Worm (Caenorhabditis elegans) whole organism, L4 larva: ENCODE data around the gene icd-1.
A peak's percentile ranks its signal among the peaks of the same experiment; 100 is the strongest.

Source experiments
- D1046.2 ChIP-seq: fragments of 200-800 bp; sonication (Bioruptor generic); IDR thresholded peaks from 2 replicates; pipeline ENCODE4 v1.3.6; 2022; ENCODE audit warnings: missing genetic modification characterization, missing compliant biosample characterization
- F37D6.2 ChIP-seq: sonication (generic microtip); optimal IDR thresholded peaks from 2 replicates; lab custom pipeline; 2016; ENCODE audit warnings: mild to moderate bottlenecking, missing genetic modification characterization, missing compliant biosample characterization
- F49E8.2 ChIP-seq: sonication (generic microtip); optimal IDR thresholded peaks from 2 replicates; lab custom pipeline; 2016; ENCODE audit warnings: missing compliant biosample characterization, mild to moderate bottlenecking, missing genetic modification characterization, borderline replicate concordance
- T26A8.4 ChIP-seq: fragments of 200-800 bp; sonication (Bioruptor generic); IDR thresholded peaks from 2 replicates; pipeline ENCODE4 v1.3.6; 2022; ENCODE audit warnings: missing genetic modification characterization, missing compliant biosample characterization
- ama-1 ChIP-seq: fragments of 150-350 bp; optimal IDR thresholded peaks from 2 replicates; lab custom pipeline; 2014; ENCODE audit warnings: inconsistent platforms, mixed read lengths
- ceh-20 ChIP-seq: fragments of 200-800 bp; sonication (Bioruptor generic); IDR thresholded peaks from 2 replicates; pipeline ENCODE4 v1.3.6; 2022; ENCODE audit warnings: missing genetic modification reagents, missing genetic modification characterization, missing compliant biosample characterization
- ceh-28 ChIP-seq: fragments of 150-350 bp; optimal IDR thresholded peaks from 2 replicates; lab custom pipeline; 2014; ENCODE audit warnings: missing biosample characterization, missing genetic modification reagents, missing genetic modification characterization
- ceh-44 ChIP-seq: fragments of 200-800 bp; sonication (Bioruptor generic); IDR thresholded peaks from 2 replicates; pipeline ENCODE4 v1.3.6; 2022; ENCODE audit warnings: missing genetic modification reagents, missing genetic modification characterization, missing compliant biosample characterization
- ceh-62 ChIP-seq: sonication (generic microtip); optimal IDR thresholded peaks from 2 replicates; lab custom pipeline; 2017; ENCODE audit warnings: missing biosample characterization, missing genetic modification characterization
- cey-2 ChIP-seq: sonication (generic microtip); optimal IDR thresholded peaks from 3 replicates; lab custom pipeline; 2017; ENCODE audit warnings: missing genetic modification characterization, mild to moderate bottlenecking, missing compliant biosample characterization, antibody characterized with exemption, borderline replicate concordance; ENCODE audit not compliant: insufficient read depth
- ctbp-1 ChIP-seq: fragments of 200-800 bp; sonication (Bioruptor generic); IDR thresholded peaks from 2 replicates; pipeline ENCODE4 v1.3.6; 2022; ENCODE audit warnings: missing genetic modification reagents, missing genetic modification characterization, missing compliant biosample characterization
- daf-16 ChIP-seq, 3 experiments: sonication (generic microtip); optimal IDR thresholded peaks; 2 replicates each; lab custom pipeline; 2016 to 2017; ENCODE audit warnings: missing genetic modification characterization in 3 of 3, missing genetic modification reagents in 3 of 3, mild to moderate bottlenecking in 2 of 3, missing compliant biosample characterization in 2 of 3, missing biosample characterization in 1 of 3, moderate library complexity in 1 of 3
- daf-19 ChIP-seq: fragments of 200-800 bp; sonication (Bioruptor generic); conservative IDR thresholded peaks from 2 replicates; pipeline ENCODE4 v1.3.6; 2022; ENCODE audit warnings: missing genetic modification characterization, missing compliant biosample characterization
- dpl-1 ChIP-seq: fragments of 150-350 bp; optimal IDR thresholded peaks from 2 replicates; lab custom pipeline; 2014; ENCODE audit warnings: missing biosample characterization, missing genetic modification reagents, missing genetic modification characterization
- duxl-1 ChIP-seq: sonication (generic microtip); optimal IDR thresholded peaks from 2 replicates; lab custom pipeline; 2016; ENCODE audit warnings: mild to moderate bottlenecking, missing genetic modification characterization, moderate library complexity, missing compliant biosample characterization; ENCODE audit not compliant: poor library complexity
- dve-1 ChIP-seq: sonication (generic microtip); optimal IDR thresholded peaks from 2 replicates; lab custom pipeline; 2017; ENCODE audit warnings: antibody characterized with exemption, mild to moderate bottlenecking, missing genetic modification characterization, missing compliant biosample characterization; ENCODE audit not compliant: insufficient read depth
- fkh-10 ChIP-seq: fragments of 150-350 bp; optimal IDR thresholded peaks from 2 replicates; lab custom pipeline; 2014; ENCODE audit warnings: missing biosample characterization, missing genetic modification reagents, missing genetic modification characterization
- hif-1 ChIP-seq, 2 experiments: sonication (generic microtip); optimal IDR thresholded peaks; 2 replicates each; lab custom pipeline; 2016 to 2017; ENCODE audit warnings: missing compliant biosample characterization in 2 of 2, missing genetic modification characterization in 2 of 2, missing genetic modification reagents in 2 of 2, missing genotype in 2 of 2, mild to moderate bottlenecking in 1 of 2
- hlh-11 ChIP-seq: fragments of 200-800 bp; sonication (Bioruptor generic); optimal IDR thresholded peaks from 2 replicates; lab custom pipeline; 2018; ENCODE audit warnings: mild to moderate bottlenecking, missing genetic modification characterization, missing compliant biosample characterization
- hmg-1.1 ChIP-seq: fragments of 200-800 bp; sonication (Bioruptor generic); IDR thresholded peaks from 2 replicates; pipeline ENCODE4 v1.3.6; 2022; ENCODE audit warnings: missing genetic modification reagents, missing genetic modification characterization, missing compliant biosample characterization
- lin-15B ChIP-seq: fragments of 150-350 bp; sonication (generic microtip); optimal IDR thresholded peaks from 3 replicates; lab custom pipeline; 2014; ENCODE audit warnings: missing biosample characterization, missing genetic modification characterization
- lin-39 ChIP-seq: fragments of 150-350 bp; optimal IDR thresholded peaks from 2 replicates; lab custom pipeline; 2014; ENCODE audit warnings: missing biosample characterization, missing genetic modification reagents, missing genetic modification characterization
- lsy-2 ChIP-seq, 2 experiments: fragments of 150-350 bp in 1 of 2; sonication (generic microtip) in 1 of 2; optimal IDR thresholded peaks; 2 replicates each; lab custom pipeline; 2014 to 2017; ENCODE audit warnings: missing biosample characterization in 2 of 2, missing genetic modification characterization in 2 of 2
- madf-5 ChIP-seq, 2 experiments: fragments of 200-800 bp; sonication (Bioruptor generic); IDR thresholded peaks; 2 replicates each; pipeline ENCODE4 v1.3.6; 2022; ENCODE audit warnings: missing compliant biosample characterization in 2 of 2, missing genetic modification characterization in 2 of 2
- madf-9 ChIP-seq: fragments of 200-800 bp; sonication (Bioruptor generic); conservative IDR thresholded peaks from 2 replicates; pipeline ENCODE4 v1.3.6; 2022; ENCODE audit warnings: missing genetic modification reagents, missing genetic modification characterization, missing compliant biosample characterization
- mdl-1 ChIP-seq, 2 experiments: fragments of 150-350 bp in 1 of 2; sonication (generic microtip) in 1 of 2; optimal IDR thresholded peaks; 2 replicates each; lab custom pipeline; 2014 to 2017; ENCODE audit warnings: missing biosample characterization in 2 of 2, missing genetic modification characterization in 2 of 2
- mdt-29 ChIP-seq: fragments of 200-800 bp; sonication (Bioruptor generic); IDR thresholded peaks from 2 replicates; pipeline ENCODE4 v1.3.6; 2022; ENCODE audit warnings: missing genetic modification reagents, missing genetic modification characterization, missing compliant biosample characterization
- mep-1 ChIP-seq: fragments of 150-350 bp; sonication (generic microtip); optimal IDR thresholded peaks from 3 replicates; lab custom pipeline; 2014; ENCODE audit warnings: missing biosample characterization, missing genetic modification characterization
- mes-2 ChIP-seq: sonication (generic microtip); optimal IDR thresholded peaks from 2 replicates; lab custom pipeline; 2016; ENCODE audit warnings: missing genotype, mild to moderate bottlenecking, missing genetic modification characterization, missing compliant biosample characterization; ENCODE audit not compliant: poor library complexity, severe bottlenecking
- nhr-111 ChIP-seq: fragments of 200-800 bp; sonication (Bioruptor generic); optimal IDR thresholded peaks from 2 replicates; lab custom pipeline; 2018; ENCODE audit warnings: mild to moderate bottlenecking, missing genetic modification characterization, missing compliant biosample characterization
- nhr-25 ChIP-seq: sonication (generic microtip); optimal IDR thresholded peaks from 2 replicates; lab custom pipeline; 2017; ENCODE audit warnings: missing genetic modification characterization, mild to moderate bottlenecking, missing compliant biosample characterization, antibody characterized with exemption, moderate library complexity, borderline replicate concordance; ENCODE audit not compliant: insufficient read depth
- nhr-48 ChIP-seq: sonication (generic microtip); optimal IDR thresholded peaks from 2 replicates; lab custom pipeline; 2016; ENCODE audit warnings: mild to moderate bottlenecking, missing genetic modification characterization, missing compliant biosample characterization
- nhr-6 ChIP-seq: fragments of 150-350 bp; optimal IDR thresholded peaks from 2 replicates; lab custom pipeline; 2014; ENCODE audit warnings: missing biosample characterization, missing genetic modification characterization
- pha-4 ChIP-seq, 2 experiments: fragments of 150-350 bp in 1 of 2; fragments of 200-800 bp in 1 of 2; sonication (Bioruptor generic) in 1 of 2; IDR thresholded peaks in 1 of 2; optimal IDR thresholded peaks in 1 of 2; 2 replicates each; pipeline versions ENCODE4 v1.3.6 to Lab custom; 2014 to 2022; ENCODE audit warnings: missing genetic modification characterization in 2 of 2, missing genetic modification reagents in 2 of 2, missing biosample characterization in 1 of 2, missing compliant biosample characterization in 1 of 2
- php-3 ChIP-seq: fragments of 200-800 bp; sonication (Bioruptor generic); IDR thresholded peaks from 2 replicates; pipeline ENCODE4 v1.3.6; 2022; ENCODE audit warnings: missing genetic modification reagents, missing genetic modification characterization, missing compliant biosample characterization
- rbr-2 ChIP-seq: sonication (generic microtip); optimal IDR thresholded peaks from 2 replicates; lab custom pipeline; 2016; ENCODE audit warnings: missing genotype, missing genetic modification characterization, missing compliant biosample characterization
- snpc-1.2 ChIP-seq: fragments of 200-800 bp; sonication (Bioruptor generic); IDR thresholded peaks from 2 replicates; pipeline ENCODE4 v1.3.6; 2022; ENCODE audit warnings: missing genetic modification reagents, missing genetic modification characterization, missing compliant biosample characterization
- snpc-4 ChIP-seq: fragments of 150-350 bp; optimal IDR thresholded peaks from 2 replicates; lab custom pipeline; 2014; ENCODE audit warnings: missing biosample characterization, missing genetic modification characterization
- unc-39 ChIP-seq: sonication (generic microtip); optimal IDR thresholded peaks from 2 replicates; lab custom pipeline; 2017; ENCODE audit warnings: missing biosample characterization, missing genetic modification characterization
- unc-62 ChIP-seq, 3 experiments: fragments of 150-350 bp in 1 of 3; sonication (generic microtip); optimal IDR thresholded peaks in 2 of 3; peaks in 1 of 3; 1 replicate in 1 of 3; 2 replicates in 2 of 3; lab custom pipeline; 2014 to 2017; ENCODE audit warnings: missing biosample characterization in 3 of 3, missing genetic modification characterization in 3 of 3, missing genetic modification reagents in 3 of 3, missing genotype in 1 of 3
- zfp-3 ChIP-seq: fragments of 200-800 bp; sonication (Bioruptor generic); conservative IDR thresholded peaks from 2 replicates; pipeline ENCODE4 v1.3.6; 2022; ENCODE audit warnings: missing genetic modification reagents, missing genetic modification characterization, missing compliant biosample characterization

Gene icd-1

DNA sequence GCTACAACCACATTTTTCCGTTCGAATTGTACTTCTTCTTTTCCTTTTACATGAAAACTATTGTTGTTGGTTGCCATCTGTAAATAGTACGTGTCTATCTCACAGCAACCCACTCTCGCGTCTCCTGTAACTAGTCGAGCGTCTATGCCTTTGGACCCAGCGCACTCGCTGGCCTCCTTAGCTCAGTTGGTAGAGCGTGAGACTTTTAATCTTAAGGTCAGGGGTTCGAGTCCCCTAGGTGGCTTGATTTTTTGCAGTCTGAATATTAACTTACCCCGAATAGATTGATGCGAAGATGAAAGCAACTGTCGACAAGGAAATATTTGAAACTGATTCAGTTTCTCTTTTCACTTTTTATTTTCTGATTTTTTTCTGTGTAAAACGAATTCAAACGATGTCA is 23.4 kb downstream of the icd-1 start, which contains the start of gene mpz-3 (continued):
- no peak for TF ChIP-seq lin-15B (tag; lab: Kevin White, UChicago)
- no peak for TF ChIP-seq unc-39 (tag; lab: Kevin White, UChicago)
- TF ChIP-seq madf-9 (GFP tag; lab: Robert Waterston, UW) = peak; percentile 67
- TF ChIP-seq ama-1 (lab: Kevin White, UChicago) = no peak
- TF ChIP-seq ceh-20 (GFP tag; lab: Robert Waterston, UW) = no peak; the same call in 1 of the 2 replicates
- TF ChIP-seq dve-1 (tag; lab: Kevin White, UChicago) = no peak
- no peak for TF ChIP-seq cey-2 (tag; lab: Kevin White, UChicago)
- TF ChIP-seq snpc-4 (tag; lab: Kevin White, UChicago) = no peak
- peak; percentile 30; the same call in 1 of the 2 replicates for TF ChIP-seq mdt-29 (GFP tag; lab: Robert Waterston, UW)
- TF ChIP-seq nhr-6 = no peak
- TF ChIP-seq daf-19 (GFP tag; lab: Robert Waterston, UW) = 0 out of 2 replicates have a peak, but pooled peaks have one; percentile 40
- TF ChIP-seq snpc-1.2 (GFP tag; lab: Robert Waterston, UW) = peak; percentile 49; the same call in 1 of the 2 replicates
- TF ChIP-seq rbr-2 = peak; percentile 62
- TF ChIP-seq zfp-3 = no peak
- peak; percentile 68; the same call in 1 of the 2 replicates for TF ChIP-seq pha-4 (GFP tag; IDR thresholded peaks at IDR 0.05; lab: Robert Waterston, UW)
- no peak for TF ChIP-seq pha-4 (tag; optimal IDR thresholded peaks at IDR 0.05; lab: Kevin White, UChicago)
- TF ChIP-seq dpl-1 (GFP tag; lab: Kevin White, UChicago) = no peak
- no peak for TF ChIP-seq madf-5 (GFP tag; IDR thresholded peaks at IDR 0.05; lab: Robert Waterston, UW)
- TF ChIP-seq nhr-111 (GFP tag; lab: Kevin White, UChicago) = no peak
- TF ChIP-seq ceh-28 (tag; lab: Kevin White, UChicago) = no peak
- TF ChIP-seq ceh-44 (GFP tag; lab: Robert Waterston, UW) = peak; percentile 70; the same call in 1 of the 2 replicates
- TF ChIP-seq duxl-1 (tag; lab: Kevin White, UChicago) = no peak
- no peak for TF ChIP-seq D1046.2 (GFP tag; lab: Robert Waterston, UW)
- TF ChIP-seq fkh-10 (GFP tag; lab: Kevin White, UChicago) = no peak
- TF ChIP-seq nhr-25 (tag; lab: Kevin White, UChicago) = no peak
- TF ChIP-seq lin-39 (tag; lab: Kevin White, UChicago) = no peak
- TF ChIP-seq php-3 (GFP tag; lab: Robert Waterston, UW) = no peak
- TF ChIP-seq nhr-48 (tag; lab: Kevin White, UChicago) = peak; percentile 26
- no peak for TF ChIP-seq ceh-62

DNA sequence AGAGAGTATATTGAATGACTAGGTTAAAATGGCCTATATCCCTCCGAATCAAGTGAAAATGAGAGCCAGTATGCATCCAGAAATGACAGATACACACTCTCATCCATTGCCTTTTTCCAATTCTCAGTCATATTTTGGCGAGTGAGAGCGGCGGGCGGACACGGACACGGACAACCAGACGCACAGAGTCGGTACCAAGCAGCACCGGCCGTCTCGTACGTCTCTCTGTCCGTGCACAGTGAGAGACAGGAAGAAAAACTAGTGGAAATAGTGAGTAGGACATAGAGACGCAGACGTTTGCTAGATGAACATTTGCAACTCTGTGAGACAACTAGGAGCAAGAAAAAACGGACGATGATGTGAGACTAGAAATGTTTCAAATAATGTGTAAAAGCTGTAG is 25.2 kb downstream of the icd-1 start:
- TF ChIP-seq fkh-10 (GFP tag; lab: Kevin White, UChicago) = no peak
- TF ChIP-seq unc-62 (GFP tag; optimal IDR thresholded peaks at IDR 0.05 in 1 of 2; lab: Kevin White, UChicago) = peak in 1 of 2 experiments; percentile 13
- TF ChIP-seq unc-62 (tag; optimal IDR thresholded peaks at IDR 0.05; lab: Kevin White, UChicago) = no peak
- TF ChIP-seq T26A8.4 (GFP tag; lab: Robert Waterston, UW) = peak; percentile 35; the same call in 1 of the 2 replicates
- peak; percentile 78 for TF ChIP-seq hmg-1.1 (GFP tag; lab: Robert Waterston, UW)
- TF ChIP-seq lin-15B (tag; lab: Kevin White, UChicago) = no peak
- no peak for TF ChIP-seq ama-1 (lab: Kevin White, UChicago)
- TF ChIP-seq daf-19 (GFP tag; lab: Robert Waterston, UW) = no peak
- TF ChIP-seq F49E8.2 = no peak
- TF ChIP-seq dve-1 (tag; lab: Kevin White, UChicago) = peak; percentile 43
- peak; percentile 27 for TF ChIP-seq F37D6.2
- TF ChIP-seq daf-16 (GFP tag; optimal IDR thresholded peaks at IDR 0.05; lab: Kevin White, UChicago) = no peak
- TF ChIP-seq daf-16 (tag; optimal IDR thresholded peaks at IDR 0.05; lab: Kevin White, UChicago) = peak; percentile 22
- TF ChIP-seq duxl-1 (tag; lab: Kevin White, UChicago) = no peak
- TF ChIP-seq hif-1 (tag; optimal IDR thresholded peaks at IDR 0.05; lab: Kevin White, UChicago) = peak in 1 of 2 experiments; percentile 7
- peak in 1 of 2 experiments; percentile 27 for TF ChIP-seq lsy-2 (tag; optimal IDR thresholded peaks at IDR 0.05; lab: Kevin White, UChicago)
- peak; percentile 72 for TF ChIP-seq hlh-11
- TF ChIP-seq ctbp-1 = peak; percentile 49; the same call in 1 of the 2 replicates
- TF ChIP-seq mes-2 (tag; lab: Kevin White, UChicago) = peak; percentile 31
- TF ChIP-seq mep-1 (tag; lab: Kevin White, UChicago) = peak; percentile 53
- peak in 1 of 2 experiments; percentile 27 for TF ChIP-seq mdl-1 (tag; optimal IDR thresholded peaks at IDR 0.05; lab: Kevin White, UChicago)
